Worm (Caenorhabditis elegans): ENCODE measurements around the gene acr-14.

The acr-14 gene

DNA sequence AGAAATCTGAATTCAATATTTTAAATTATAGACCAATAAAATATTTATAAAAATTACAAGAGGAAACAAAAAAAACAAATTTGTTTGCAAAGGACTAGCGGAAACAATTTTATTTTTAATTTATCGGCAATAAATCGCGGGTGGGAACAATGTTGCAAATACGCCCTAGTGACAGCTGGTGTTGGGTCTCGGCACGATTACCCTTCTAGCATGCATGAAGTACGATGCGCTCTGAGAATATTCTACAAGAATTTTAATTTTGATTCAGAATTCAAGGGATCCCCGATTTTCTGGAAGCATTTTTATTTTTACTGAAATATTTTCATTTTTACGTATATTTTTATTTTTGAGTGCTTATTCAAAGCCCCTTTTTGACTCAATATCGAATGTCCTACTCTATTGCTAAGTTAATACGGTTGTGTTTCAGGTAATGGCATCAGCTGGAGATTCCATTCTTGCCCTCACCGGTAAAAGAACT lies 8.1 kb upstream of the acr-14 start, which contains the start of the genes mig-5 and cct-1 (continued):
- TF ChIP-seq Y53G8AR.9 (GFP tag; conservative IDR thresholded peaks at IDR 0.05) (peak; percentile 77; the same call in 1 of the 2 replicates), lin-35 (GFP tag; optimal IDR thresholded peaks at IDR 0.05) (peak in 2 of 3 experiments; percentile 77 to 92), rpc-1 (optimal IDR thresholded peaks at IDR 0.05) (peak; percentile 41), rpc-1 (tag; optimal IDR thresholded peaks at IDR 0.05) (no peak), Y95B8A.8 (GFP tag; IDR thresholded peaks at IDR 0.05) (peak; percentile 74; the same call in 1 of the 2 replicates), zfh-2 (GFP tag; conservative IDR thresholded peaks at IDR 0.05) (no peak), dpl-1 (GFP tag; optimal IDR thresholded peaks at IDR 0.05) (peak; percentile 53), nfyb-1 (GFP tag; IDR thresholded peaks at IDR 0.05) (peak; percentile 96), tlf-1 (GFP tag; optimal IDR thresholded peaks at IDR 0.05) (peak; percentile 84), unc-62 (GFP tag; optimal IDR thresholded peaks at IDR 0.05) (no peak), hrde-1 (tag; optimal IDR thresholded peaks at IDR 0.05; ENCODE audit: borderline replicate concordance) (peak; percentile 17), mel-28 (tag; optimal IDR thresholded peaks at IDR 0.05; ENCODE audit: borderline replicate concordance) (no peak), chd-7 (tag; optimal IDR thresholded peaks at IDR 0.05) (peak; percentile 7), lin-54 (GFP tag; optimal IDR thresholded peaks at IDR 0.05) (peak; percentile 90), F37B4.10 (GFP tag; IDR thresholded peaks at IDR 0.05) (no peak), F23B12.7 (tag; optimal IDR thresholded peaks at IDR 0.05; ENCODE audit: insufficient read depth) (peak; percentile 83), ztf-3 (GFP tag; optimal IDR thresholded peaks at IDR 0.05) (peak; percentile 27), F52B5.7 (tag; optimal IDR thresholded peaks at IDR 0.05) (no peak), mes-4 (tag; optimal IDR thresholded peaks at IDR 0.05) (no peak)

DNA sequence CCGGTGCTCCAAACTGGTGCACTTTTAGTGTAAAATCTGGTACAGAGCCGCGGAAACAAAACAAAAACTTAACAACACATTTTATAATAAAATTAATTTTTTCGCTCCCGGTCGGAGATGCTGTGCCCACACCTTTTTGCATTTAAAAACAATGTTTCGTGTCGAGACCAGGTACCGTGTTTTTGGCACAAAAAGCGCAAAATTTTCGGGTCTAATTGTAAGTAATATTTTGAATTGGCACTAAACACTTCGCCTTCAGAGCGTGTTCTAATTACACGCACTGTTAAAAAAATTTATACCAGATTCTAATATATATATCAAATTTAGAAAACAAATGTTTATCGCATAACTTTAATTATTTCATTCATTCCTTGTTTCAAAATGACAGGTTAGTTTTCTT lies 4.4 kb upstream of the acr-14 start, which contains the start of gene dylt-3:
dylt-3 (plus strand) TSS at position 301 of the 400 bp plus-strand sequence.
- TF ChIP-seq ceh-91 (GFP tag; IDR thresholded peaks at IDR 0.05) (no peak), K12H6.12 (tag; optimal IDR thresholded peaks at IDR 0.05) (no peak), fkh-3 (tag; optimal IDR thresholded peaks at IDR 0.05) (no peak), hmg-1.2 (GFP tag; IDR thresholded peaks at IDR 0.05) (no peak), rcor-1 (GFP tag; IDR thresholded peaks at IDR 0.05) (no peak), madf-8 (GFP tag; conservative IDR thresholded peaks at IDR 0.05) (no peak), hlh-26 (GFP tag; conservative IDR thresholded peaks at IDR 0.05) (no peak), him-1 (tag; optimal IDR thresholded peaks at IDR 0.05) (no peak), mes-4 (tag; optimal IDR thresholded peaks at IDR 0.05) (no peak), C06A6.2 (GFP tag; conservative IDR thresholded peaks at IDR 0.05) (no peak), ceh-27 (GFP tag; optimal IDR thresholded peaks at IDR 0.05) (no peak), ztf-25 (GFP tag; IDR thresholded peaks at IDR 0.05) (no peak), pha-4 (tag; optimal IDR thresholded peaks at IDR 0.05) (no peak), sdz-38 (tag; optimal IDR thresholded peaks at IDR 0.05) (no peak), ztf-18 (tag; optimal IDR thresholded peaks at IDR 0.05) (no peak)

DNA sequence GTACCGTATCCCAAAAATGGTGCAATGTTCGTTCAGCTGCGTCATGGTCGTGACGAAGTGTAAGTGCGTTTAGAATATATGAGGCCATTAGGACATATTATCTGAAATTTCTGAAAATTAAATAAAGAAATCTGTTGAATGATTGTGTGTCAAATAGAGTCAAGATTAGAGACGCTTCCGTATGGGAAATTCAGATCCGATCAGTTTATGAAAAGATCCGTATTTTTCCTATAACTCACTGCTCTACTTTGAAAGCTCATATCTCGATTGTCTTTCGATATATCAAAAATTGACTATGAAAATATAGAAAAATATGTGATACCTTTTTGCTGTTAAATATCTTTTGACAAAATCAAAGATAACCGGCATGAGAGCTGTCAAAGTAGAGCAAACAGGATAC lies 3.3 kb upstream of the acr-14 start, which contains the start of gene T05C12.4:
T05C12.4 (minus strand) TSS at position 101 of the 400 bp plus-strand sequence.
- no peak for TF ChIP-seq D2030.7 (GFP tag; IDR thresholded peaks at IDR 0.05)
- TF ChIP-seq tlf-1 (GFP tag; optimal IDR thresholded peaks at IDR 0.05) = no peak
- TF ChIP-seq ztf-6 (GFP tag; IDR thresholded peaks at IDR 0.05) = no peak
- TF ChIP-seq fkh-3 (tag; optimal IDR thresholded peaks at IDR 0.05) = no peak
- TF ChIP-seq dpff-1 (tag; optimal IDR thresholded peaks at IDR 0.05) = no peak

Data from whole organism, young adult.